Worm (Caenorhabditis elegans) whole organism, L4 larva: ENCODE measurements around the gene R10D12.8.

Experiments used
- jun-1 ChIP-seq: fragments of 150-350 bp; optimal IDR thresholded peaks from 2 replicates; lab custom pipeline; 2014; ENCODE audit warnings: missing biosample characterization, missing genetic modification reagents, missing genetic modification characterization
- nhr-76 ChIP-seq: fragments of 150-350 bp; optimal IDR thresholded peaks from 2 replicates; lab custom pipeline; 2014; ENCODE audit warnings: missing biosample characterization, missing genetic modification characterization
- rbr-2 ChIP-seq: sonication (generic microtip); optimal IDR thresholded peaks from 2 replicates; lab custom pipeline; 2016; ENCODE audit warnings: missing genotype, missing genetic modification characterization, missing compliant biosample characterization
- spr-3 ChIP-seq: fragments of 200-800 bp; sonication (Bioruptor generic); optimal IDR thresholded peaks from 2 replicates; lab custom pipeline; 2018; ENCODE audit warnings: mild to moderate bottlenecking, missing genetic modification characterization, missing compliant biosample characterization

DNA sequence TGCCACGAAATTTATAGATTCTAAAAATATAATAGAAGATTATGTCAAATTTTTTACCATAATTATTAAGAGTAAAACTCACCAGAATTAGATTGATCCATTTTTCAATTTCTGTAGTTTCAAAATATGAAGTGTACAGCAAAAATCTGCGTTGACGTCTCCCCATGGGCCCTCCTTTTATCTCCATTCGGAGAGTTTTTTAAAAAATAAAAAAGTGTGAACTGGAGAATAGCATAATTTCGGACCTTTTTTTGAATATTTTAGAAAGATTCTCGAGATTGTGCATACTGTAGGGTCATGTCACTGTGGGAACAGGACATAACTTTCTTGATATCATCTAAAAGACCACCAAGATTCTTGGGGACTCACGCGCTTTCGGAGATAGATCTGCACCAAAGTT lies 11.0 kb downstream of the R10D12.8 start, which contains the start of gene dpr-1:
- TF ChIP-seq nhr-76 (tag; lab: Kevin White, UChicago) (no peak), spr-3 (GFP tag; lab: Kevin White, UChicago) (no peak), jun-1 (tag; lab: Kevin White, UChicago) (no peak), rbr-2 (tag; lab: Kevin White, UChicago) (no peak)
